Worm (Caenorhabditis elegans) whole organism, L4 larva: ENCODE results near the gene mcat-1.

Source experiments
- D1046.2 ChIP-seq: fragments of 200-800 bp; sonication (Bioruptor generic); IDR thresholded peaks from 2 replicates; pipeline ENCODE4 v1.3.6; 2022; ENCODE audit warnings: missing genetic modification characterization, missing compliant biosample characterization
- F37D6.2 ChIP-seq: sonication (generic microtip); optimal IDR thresholded peaks from 2 replicates; lab custom pipeline; 2016; ENCODE audit warnings: mild to moderate bottlenecking, missing genetic modification characterization, missing compliant biosample characterization
- F44E2.7 ChIP-seq: fragments of 200-800 bp; sonication (Bioruptor generic); IDR thresholded peaks from 2 replicates; pipeline ENCODE4 v2.1.2; 2022; ENCODE audit warnings: missing genetic modification characterization, missing compliant biosample characterization
- F49E8.2 ChIP-seq: sonication (generic microtip); optimal IDR thresholded peaks from 2 replicates; lab custom pipeline; 2016; ENCODE audit warnings: missing compliant biosample characterization, mild to moderate bottlenecking, missing genetic modification characterization, borderline replicate concordance
- T20F7.1 ChIP-seq: fragments of 200-800 bp; sonication (Bioruptor generic); optimal IDR thresholded peaks from 2 replicates; lab custom pipeline; 2018; ENCODE audit warnings: mild to moderate bottlenecking, missing genetic modification characterization, missing compliant biosample characterization
- Y105C5A.15 ChIP-seq: fragments of 200-800 bp; sonication (Bioruptor generic); IDR thresholded peaks from 2 replicates; pipeline ENCODE4 v1.3.6; 2022; ENCODE audit warnings: missing genetic modification characterization, missing compliant biosample characterization
- Y75B8A.6 ChIP-seq: fragments of 200-800 bp; sonication (Bioruptor generic); IDR thresholded peaks from 2 replicates; pipeline ENCODE4 v1.3.6; 2022; ENCODE audit warnings: missing genetic modification reagents, missing genetic modification characterization, missing compliant biosample characterization
- arid-1 ChIP-seq: fragments of 200-800 bp; sonication (Bioruptor generic); conservative IDR thresholded peaks from 2 replicates; pipeline ENCODE4 v1.3.6; 2022; ENCODE audit warnings: missing genetic modification reagents, missing genetic modification characterization, missing compliant biosample characterization
- ceh-20 ChIP-seq: fragments of 200-800 bp; sonication (Bioruptor generic); IDR thresholded peaks from 2 replicates; pipeline ENCODE4 v1.3.6; 2022; ENCODE audit warnings: missing genetic modification reagents, missing genetic modification characterization, missing compliant biosample characterization
- ceh-28 ChIP-seq: fragments of 150-350 bp; optimal IDR thresholded peaks from 2 replicates; lab custom pipeline; 2014; ENCODE audit warnings: missing biosample characterization, missing genetic modification reagents, missing genetic modification characterization
- ceh-32 ChIP-seq: sonication (generic microtip); optimal IDR thresholded peaks from 2 replicates; lab custom pipeline; 2016; ENCODE audit warnings: mild to moderate bottlenecking, missing genetic modification characterization, missing compliant biosample characterization; ENCODE audit not compliant: poor library complexity
- ceh-82 ChIP-seq: sonication (generic microtip); optimal IDR thresholded peaks from 2 replicates; lab custom pipeline; 2017; ENCODE audit warnings: missing biosample characterization, missing genetic modification characterization
- ctbp-1 ChIP-seq: fragments of 200-800 bp; sonication (Bioruptor generic); IDR thresholded peaks from 2 replicates; pipeline ENCODE4 v1.3.6; 2022; ENCODE audit warnings: missing genetic modification reagents, missing genetic modification characterization, missing compliant biosample characterization
- daf-12 ChIP-seq: fragments of 150-350 bp; optimal IDR thresholded peaks from 2 replicates; lab custom pipeline; 2014; ENCODE audit warnings: missing biosample characterization, missing genetic modification reagents, missing genetic modification characterization
- daf-19 ChIP-seq: fragments of 200-800 bp; sonication (Bioruptor generic); conservative IDR thresholded peaks from 2 replicates; pipeline ENCODE4 v1.3.6; 2022; ENCODE audit warnings: missing genetic modification characterization, missing compliant biosample characterization
- dmd-8 ChIP-seq: fragments of 200-800 bp; sonication (Bioruptor generic); IDR thresholded peaks from 2 replicates; pipeline ENCODE4 v1.3.6; 2022; ENCODE audit warnings: missing genetic modification characterization, missing compliant biosample characterization
- dpl-1 ChIP-seq: fragments of 150-350 bp; optimal IDR thresholded peaks from 2 replicates; lab custom pipeline; 2014; ENCODE audit warnings: missing biosample characterization, missing genetic modification reagents, missing genetic modification characterization
- dve-1 ChIP-seq: sonication (generic microtip); optimal IDR thresholded peaks from 2 replicates; lab custom pipeline; 2017; ENCODE audit warnings: antibody characterized with exemption, mild to moderate bottlenecking, missing genetic modification characterization, missing compliant biosample characterization; ENCODE audit not compliant: insufficient read depth
- egl-27 ChIP-seq: sonication (generic microtip); optimal IDR thresholded peaks from 3 replicates; lab custom pipeline; 2017; ENCODE audit warnings: missing biosample characterization, missing genetic modification reagents, missing genetic modification characterization
- fos-1 ChIP-seq: fragments of 150-350 bp; optimal IDR thresholded peaks from 2 replicates; lab custom pipeline; 2014; ENCODE audit warnings: missing biosample characterization, missing genetic modification characterization
- hif-1 ChIP-seq, 2 experiments: sonication (generic microtip); optimal IDR thresholded peaks; 2 replicates each; lab custom pipeline; 2016 to 2017; ENCODE audit warnings: missing compliant biosample characterization in 2 of 2, missing genetic modification characterization in 2 of 2, missing genetic modification reagents in 2 of 2, missing genotype in 2 of 2, mild to moderate bottlenecking in 1 of 2
- jun-1 ChIP-seq: fragments of 150-350 bp; optimal IDR thresholded peaks from 2 replicates; lab custom pipeline; 2014; ENCODE audit warnings: missing biosample characterization, missing genetic modification reagents, missing genetic modification characterization
- lin-13 ChIP-seq: fragments of 150-350 bp; optimal IDR thresholded peaks from 2 replicates; lab custom pipeline; 2014; ENCODE audit warnings: missing biosample characterization, missing genetic modification reagents, missing genetic modification characterization
- lin-29 ChIP-seq: fragments of 200-800 bp; sonication (Bioruptor generic); IDR thresholded peaks from 2 replicates; pipeline ENCODE4 v1.3.6; 2022; ENCODE audit warnings: missing genetic modification reagents, missing genetic modification characterization, missing compliant biosample characterization
- lin-38 ChIP-seq: fragments of 200-800 bp; sonication (Bioruptor generic); IDR thresholded peaks from 2 replicates; pipeline ENCODE4 v1.3.6; 2022; ENCODE audit warnings: missing genetic modification reagents, missing genetic modification characterization, missing compliant biosample characterization
- lin-39 ChIP-seq: fragments of 150-350 bp; optimal IDR thresholded peaks from 2 replicates; lab custom pipeline; 2014; ENCODE audit warnings: missing biosample characterization, missing genetic modification reagents, missing genetic modification characterization
- lir-3 ChIP-seq: sonication (generic microtip); optimal IDR thresholded peaks from 2 replicates; lab custom pipeline; 2016; ENCODE audit warnings: mild to moderate bottlenecking, missing genetic modification characterization, missing compliant biosample characterization
- lsy-2 ChIP-seq, 2 experiments: fragments of 150-350 bp in 1 of 2; sonication (generic microtip) in 1 of 2; optimal IDR thresholded peaks; 2 replicates each; lab custom pipeline; 2014 to 2017; ENCODE audit warnings: missing biosample characterization in 2 of 2, missing genetic modification characterization in 2 of 2
- madf-5 ChIP-seq, 2 experiments: fragments of 200-800 bp; sonication (Bioruptor generic); IDR thresholded peaks; 2 replicates each; pipeline ENCODE4 v1.3.6; 2022; ENCODE audit warnings: missing compliant biosample characterization in 2 of 2, missing genetic modification characterization in 2 of 2
- mdl-1 ChIP-seq, 2 experiments: fragments of 150-350 bp in 1 of 2; sonication (generic microtip) in 1 of 2; optimal IDR thresholded peaks; 2 replicates each; lab custom pipeline; 2014 to 2017; ENCODE audit warnings: missing biosample characterization in 2 of 2, missing genetic modification characterization in 2 of 2
- mdt-29 ChIP-seq: fragments of 200-800 bp; sonication (Bioruptor generic); IDR thresholded peaks from 2 replicates; pipeline ENCODE4 v1.3.6; 2022; ENCODE audit warnings: missing genetic modification reagents, missing genetic modification characterization, missing compliant biosample characterization
- mep-1 ChIP-seq: fragments of 150-350 bp; sonication (generic microtip); optimal IDR thresholded peaks from 3 replicates; lab custom pipeline; 2014; ENCODE audit warnings: missing biosample characterization, missing genetic modification characterization
- mxl-3 ChIP-seq: fragments of 200-800 bp; sonication (Bioruptor generic); optimal IDR thresholded peaks from 2 replicates; lab custom pipeline; 2018; ENCODE audit warnings: mild to moderate bottlenecking, missing genetic modification characterization, missing compliant biosample characterization
- nhr-102 ChIP-seq: sonication (generic microtip); optimal IDR thresholded peaks from 2 replicates; lab custom pipeline; 2016; ENCODE audit warnings: mild to moderate bottlenecking, missing genetic modification characterization, moderate library complexity, missing compliant biosample characterization
- nhr-11 ChIP-seq: fragments of 150-350 bp; optimal IDR thresholded peaks from 2 replicates; lab custom pipeline; 2014; ENCODE audit warnings: missing biosample characterization, missing genetic modification characterization
- nhr-111 ChIP-seq: fragments of 200-800 bp; sonication (Bioruptor generic); optimal IDR thresholded peaks from 2 replicates; lab custom pipeline; 2018; ENCODE audit warnings: mild to moderate bottlenecking, missing genetic modification characterization, missing compliant biosample characterization
- nhr-42 ChIP-seq: fragments of 200-800 bp; sonication (Bioruptor generic); IDR thresholded peaks from 2 replicates; pipeline ENCODE4 v1.3.6; 2022; ENCODE audit warnings: missing genetic modification characterization, missing compliant biosample characterization
- nhr-48 ChIP-seq: sonication (generic microtip); optimal IDR thresholded peaks from 2 replicates; lab custom pipeline; 2016; ENCODE audit warnings: mild to moderate bottlenecking, missing genetic modification characterization, missing compliant biosample characterization
- nhr-6 ChIP-seq: fragments of 150-350 bp; optimal IDR thresholded peaks from 2 replicates; lab custom pipeline; 2014; ENCODE audit warnings: missing biosample characterization, missing genetic modification characterization
- pha-4 ChIP-seq, 2 experiments: fragments of 150-350 bp in 1 of 2; fragments of 200-800 bp in 1 of 2; sonication (Bioruptor generic) in 1 of 2; IDR thresholded peaks in 1 of 2; optimal IDR thresholded peaks in 1 of 2; 2 replicates each; pipeline versions ENCODE4 v1.3.6 to Lab custom; 2014 to 2022; ENCODE audit warnings: missing genetic modification characterization in 2 of 2, missing genetic modification reagents in 2 of 2, missing biosample characterization in 1 of 2, missing compliant biosample characterization in 1 of 2
- rbr-2 ChIP-seq: sonication (generic microtip); optimal IDR thresholded peaks from 2 replicates; lab custom pipeline; 2016; ENCODE audit warnings: missing genotype, missing genetic modification characterization, missing compliant biosample characterization
- sdz-12 ChIP-seq: fragments of 200-800 bp; sonication (Bioruptor generic); optimal IDR thresholded peaks from 2 replicates; lab custom pipeline; 2018; ENCODE audit warnings: mild to moderate bottlenecking, missing genetic modification characterization, missing compliant biosample characterization
- set-16 ChIP-seq: fragments of 200-800 bp; sonication (Bioruptor generic); IDR thresholded peaks from 2 replicates; pipeline ENCODE4 v1.3.6; 2022; ENCODE audit warnings: missing genetic modification reagents, missing genetic modification characterization, missing compliant biosample characterization
- tag-97 ChIP-seq: fragments of 200-800 bp; sonication (Bioruptor generic); IDR thresholded peaks from 2 replicates; pipeline ENCODE4 v1.3.6; 2022; ENCODE audit warnings: missing genetic modification characterization, missing compliant biosample characterization
- unc-62 ChIP-seq, 3 experiments: fragments of 150-350 bp in 1 of 3; sonication (generic microtip); optimal IDR thresholded peaks in 2 of 3; peaks in 1 of 3; 1 replicate in 1 of 3; 2 replicates in 2 of 3; lab custom pipeline; 2014 to 2017; ENCODE audit warnings: missing biosample characterization in 3 of 3, missing genetic modification characterization in 3 of 3, missing genetic modification reagents in 3 of 3, missing genotype in 1 of 3
- vab-7 ChIP-seq: fragments of 200-800 bp; sonication (Bioruptor generic); IDR thresholded peaks from 2 replicates; pipeline ENCODE4 v1.3.6; 2022; ENCODE audit warnings: missing genetic modification reagents, missing genetic modification characterization, missing compliant biosample characterization
- zag-1 ChIP-seq: fragments of 150-350 bp; optimal IDR thresholded peaks from 2 replicates; lab custom pipeline; 2014; ENCODE audit warnings: missing biosample characterization, missing genetic modification characterization
- zip-11 ChIP-seq: fragments of 200-800 bp; sonication (Bioruptor generic); IDR thresholded peaks from 2 replicates; pipeline ENCODE4 v1.3.6; 2022; ENCODE audit warnings: missing genetic modification characterization, missing compliant biosample characterization
- ztf-7 ChIP-seq: fragments of 150-350 bp; optimal IDR thresholded peaks from 2 replicates; lab custom pipeline; 2014; ENCODE audit warnings: missing biosample characterization, missing genetic modification characterization

mcat-1 gene

ce11 chrII:97992-98763, 6.9 kb upstream of the mcat-1 start, which contains the start of the genes luc-7L3 and sftb-6 (continued):
- TF ChIP-seq jun-1 (tag; lab: Kevin White, UChicago) = no peak
- TF ChIP-seq dmd-8 (GFP tag; lab: Robert Waterston, UW) = no peak
- no peak for TF ChIP-seq mxl-3
- no peak for TF ChIP-seq lir-3
- TF ChIP-seq zag-1 (tag; lab: Kevin White, UChicago) = no peak
- TF ChIP-seq ctbp-1 = 0 out of 2 replicates have a peak, but pooled peaks have one; percentile 19
- TF ChIP-seq lin-38 = peak; percentile 26
- TF ChIP-seq F37D6.2 (tag; lab: Kevin White, UChicago) = no peak
- peak; percentile 100 for TF ChIP-seq T20F7.1
- TF ChIP-seq dve-1 (tag; lab: Kevin White, UChicago) = peak; percentile 37
- TF ChIP-seq lin-39 (tag; lab: Kevin White, UChicago) = no peak
- TF ChIP-seq Y75B8A.6 (GFP tag; lab: Robert Waterston, UW) = no peak
- TF ChIP-seq rbr-2 (tag; lab: Kevin White, UChicago) = peak; percentile 48
- TF ChIP-seq D1046.2 (GFP tag; lab: Robert Waterston, UW) = no peak
- TF ChIP-seq nhr-11 (tag; lab: Kevin White, UChicago) = no peak
- TF ChIP-seq F49E8.2 (tag; lab: Kevin White, UChicago) = no peak
- TF ChIP-seq nhr-42 (GFP tag; lab: Robert Waterston, UW) = no peak
- no peak for TF ChIP-seq madf-5 (GFP tag; IDR thresholded peaks at IDR 0.05; lab: Robert Waterston, UW)
- no peak for TF ChIP-seq lin-29
- no peak for TF ChIP-seq unc-62 (GFP tag; optimal IDR thresholded peaks at IDR 0.05 in 1 of 2; lab: Kevin White, UChicago)
- no peak for TF ChIP-seq unc-62 (tag; optimal IDR thresholded peaks at IDR 0.05; lab: Kevin White, UChicago)
- no peak for TF ChIP-seq nhr-102
- no peak for TF ChIP-seq daf-12 (tag; lab: Kevin White, UChicago)
- no peak for TF ChIP-seq ztf-7 (tag; lab: Kevin White, UChicago)
- no peak for TF ChIP-seq egl-27 (tag; lab: Kevin White, UChicago)
- no peak for TF ChIP-seq set-16 (GFP tag; lab: Robert Waterston, UW)
- TF ChIP-seq mdl-1 (tag; optimal IDR thresholded peaks at IDR 0.05; lab: Kevin White, UChicago) = no peak
- TF ChIP-seq ceh-82 (tag; lab: Kevin White, UChicago) = no peak
- TF ChIP-seq arid-1 (GFP tag; lab: Robert Waterston, UW) = no peak
- no peak for TF ChIP-seq lin-13 (GFP tag; lab: Kevin White, UChicago)
- TF ChIP-seq nhr-111 (GFP tag; lab: Kevin White, UChicago) = no peak
- no peak for TF ChIP-seq vab-7 (GFP tag; lab: Robert Waterston, UW)
- TF ChIP-seq mep-1 (tag; lab: Kevin White, UChicago) = peak; percentile 56
- TF ChIP-seq sdz-12 (GFP tag; lab: Kevin White, UChicago) = no peak
- TF ChIP-seq hif-1 (tag; optimal IDR thresholded peaks at IDR 0.05; lab: Kevin White, UChicago) = peak in 1 of 2 experiments; percentile 7
- TF ChIP-seq pha-4 (GFP tag; IDR thresholded peaks at IDR 0.05; lab: Robert Waterston, UW) = no peak
- TF ChIP-seq pha-4 (tag; optimal IDR thresholded peaks at IDR 0.05; lab: Kevin White, UChicago) = no peak
- TF ChIP-seq mdt-29 (GFP tag; lab: Robert Waterston, UW) = no peak
- no peak for TF ChIP-seq ceh-20 (GFP tag; lab: Robert Waterston, UW)
- no peak for TF ChIP-seq zip-11
- TF ChIP-seq lsy-2 (tag; optimal IDR thresholded peaks at IDR 0.05; lab: Kevin White, UChicago) = peak in 1 of 2 experiments; percentile 72
- TF ChIP-seq nhr-48 = no peak
- TF ChIP-seq F44E2.7 = no peak
- peak; percentile 64 for TF ChIP-seq dpl-1
- no peak for TF ChIP-seq tag-97
- TF ChIP-seq ceh-28 (tag; lab: Kevin White, UChicago) = no peak
- no peak for TF ChIP-seq nhr-6 (tag; lab: Kevin White, UChicago)
- no peak for TF ChIP-seq fos-1 (tag; lab: Kevin White, UChicago)
- TF ChIP-seq Y105C5A.15 = no peak
- TF ChIP-seq daf-19 (GFP tag; lab: Robert Waterston, UW) = no peak
- no peak for TF ChIP-seq ceh-32
